Fruit fly (Drosophila melanogaster) S2 (cell line): Measurements from ENCODE around the gene CG13609.

Experiments used
- CG8478 ChIP-seq: fragments of >200 bp; optimal IDR thresholded peaks from 2 replicates; lab custom pipeline; 2018
- CTCF ChIP-seq, 2 experiments: fragments of >200 bp; optimal IDR thresholded peaks; 2 replicates each; lab custom pipeline; 2018

dm6 chr3R:24206341-24207114 lies 20.3 kb upstream of the CG13609 start:
- no peak for TF ChIP-seq CG8478
- TF ChIP-seq CTCF (optimal IDR thresholded peaks at IDR 0.05; lab: Kevin White, UChicago), result no peak
